Worm (Caenorhabditis elegans) whole organism, L4 larva: Measurements from ENCODE around the gene F40G9.19.

Experiments used
- F49E8.2 ChIP-seq: sonication (generic microtip); optimal IDR thresholded peaks from 2 replicates; lab custom pipeline; 2016; ENCODE audit warnings: missing compliant biosample characterization, mild to moderate bottlenecking, missing genetic modification characterization, borderline replicate concordance
- Y5F2A.4 ChIP-seq: fragments of 200-800 bp; sonication (Bioruptor generic); optimal IDR thresholded peaks from 2 replicates; lab custom pipeline; 2018; ENCODE audit warnings: mild to moderate bottlenecking, missing genetic modification characterization, missing compliant biosample characterization
- daf-12 ChIP-seq: fragments of 150-350 bp; optimal IDR thresholded peaks from 2 replicates; lab custom pipeline; 2014; ENCODE audit warnings: missing biosample characterization, missing genetic modification reagents, missing genetic modification characterization
- dpl-1 ChIP-seq: fragments of 150-350 bp; optimal IDR thresholded peaks from 2 replicates; lab custom pipeline; 2014; ENCODE audit warnings: missing biosample characterization, missing genetic modification reagents, missing genetic modification characterization
- dve-1 ChIP-seq: sonication (generic microtip); optimal IDR thresholded peaks from 2 replicates; lab custom pipeline; 2017; ENCODE audit warnings: antibody characterized with exemption, mild to moderate bottlenecking, missing genetic modification characterization, missing compliant biosample characterization; ENCODE audit not compliant: insufficient read depth
- mxl-3 ChIP-seq: fragments of 200-800 bp; sonication (Bioruptor generic); optimal IDR thresholded peaks from 2 replicates; lab custom pipeline; 2018; ENCODE audit warnings: mild to moderate bottlenecking, missing genetic modification characterization, missing compliant biosample characterization
- nhr-237 ChIP-seq: sonication (generic microtip); optimal IDR thresholded peaks from 2 replicates; lab custom pipeline; 2017; ENCODE audit warnings: missing biosample characterization, missing genetic modification characterization
- nhr-25 ChIP-seq: sonication (generic microtip); optimal IDR thresholded peaks from 2 replicates; lab custom pipeline; 2017; ENCODE audit warnings: missing genetic modification characterization, mild to moderate bottlenecking, missing compliant biosample characterization, antibody characterized with exemption, moderate library complexity, borderline replicate concordance; ENCODE audit not compliant: insufficient read depth
- nhr-42 ChIP-seq: fragments of 200-800 bp; sonication (Bioruptor generic); IDR thresholded peaks from 2 replicates; pipeline ENCODE4 v1.3.6; 2022; ENCODE audit warnings: missing genetic modification characterization, missing compliant biosample characterization
- snpc-4 ChIP-seq: fragments of 150-350 bp; optimal IDR thresholded peaks from 2 replicates; lab custom pipeline; 2014; ENCODE audit warnings: missing biosample characterization, missing genetic modification characterization

DNA sequence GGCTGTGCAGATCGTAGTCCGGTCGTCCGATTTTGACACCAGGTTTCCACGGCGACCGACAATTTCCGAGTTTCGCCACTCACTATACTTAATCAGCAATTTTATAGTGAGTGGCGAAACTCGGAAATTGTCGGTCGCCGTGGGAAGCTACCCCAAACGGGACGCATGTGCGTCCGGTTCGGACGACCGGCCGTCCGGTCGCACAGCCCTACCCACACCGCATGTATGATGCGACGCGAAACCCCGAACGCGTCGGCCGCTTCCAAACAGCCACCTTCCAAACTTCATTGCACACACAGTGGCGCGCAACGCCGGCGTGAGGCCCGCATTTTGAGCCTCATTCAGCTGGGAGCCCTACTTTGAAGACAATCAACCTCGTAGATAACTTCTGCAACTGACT, 22.5 kb upstream of the F40G9.19 start:
- TF ChIP-seq Y5F2A.4 (GFP tag; lab: Kevin White, UChicago) (no peak), nhr-25 (tag; lab: Kevin White, UChicago) (no peak), daf-12 (tag; lab: Kevin White, UChicago) (no peak), nhr-237 (tag; lab: Kevin White, UChicago) (no peak), snpc-4 (tag; lab: Kevin White, UChicago) (no peak), dve-1 (tag; lab: Kevin White, UChicago) (no peak), nhr-42 (no peak), F49E8.2 (tag; lab: Kevin White, UChicago) (no peak), dpl-1 (GFP tag; lab: Kevin White, UChicago) (no peak), mxl-3 (GFP tag; lab: Kevin White, UChicago) (no peak)
